Fruit fly (Drosophila melanogaster) whole organism, adult: ENCODE data around the gene KP78a.
A peak's percentile ranks its signal among the peaks of the same experiment; 100 is the strongest.

Source experiments
- CG11617 ChIP-seq: fragments of 200-800 bp; sonication (Bioruptor generic); optimal IDR thresholded peaks from 2 replicates; lab custom pipeline; 2017; ENCODE audit warnings: mild to moderate bottlenecking, missing biosample characterization, missing genetic modification reagents, missing genetic modification characterization
- CG12768 ChIP-seq: fragments of 200-800 bp; sonication (Bioruptor generic); optimal IDR thresholded peaks from 2 replicates; lab custom pipeline; 2017; ENCODE audit warnings: missing biosample characterization, missing genetic modification characterization, mild to moderate bottlenecking, moderate library complexity, missing genetic modification reagents
- CG14711 ChIP-seq: fragments of 200-800 bp; sonication (Bioruptor generic); optimal IDR thresholded peaks from 2 replicates; lab custom pipeline; 2018; ENCODE audit warnings: missing biosample characterization, mild to moderate bottlenecking, missing genetic modification characterization, moderate library complexity
- CG1620 ChIP-seq: fragments of 200-800 bp; sonication (Bioruptor generic); optimal IDR thresholded peaks from 2 replicates; lab custom pipeline; 2016; ENCODE audit warnings: missing biosample characterization, missing genetic modification characterization
- CG33017 ChIP-seq: fragments of 200-800 bp; sonication (Bioruptor generic); optimal IDR thresholded peaks from 2 replicates; lab custom pipeline; 2018; ENCODE audit warnings: missing biosample characterization, mild to moderate bottlenecking, missing genetic modification characterization, moderate library complexity
- CG5204 ChIP-seq: fragments of 200-800 bp; sonication (Bioruptor generic); optimal IDR thresholded peaks from 2 replicates; lab custom pipeline; 2016; ENCODE audit warnings: missing biosample characterization, missing genetic modification characterization
- CG7045 ChIP-seq: fragments of 200-800 bp; sonication (Bioruptor generic); optimal IDR thresholded peaks from 2 replicates; lab custom pipeline; 2017; ENCODE audit warnings: missing biosample characterization, mild to moderate bottlenecking, missing genetic modification characterization
- CG7101 ChIP-seq: fragments of 200-800 bp; sonication (Bioruptor generic); optimal IDR thresholded peaks from 2 replicates; lab custom pipeline; 2018; ENCODE audit warnings: missing biosample characterization, mild to moderate bottlenecking, missing genetic modification characterization, moderate library complexity
- Clk ChIP-seq: fragments of 200-800 bp; sonication (Bioruptor generic); optimal IDR thresholded peaks from 2 replicates; lab custom pipeline; 2017; ENCODE audit warnings: missing biosample characterization, missing genetic modification characterization
- Crg-1 ChIP-seq: fragments of 200-800 bp; sonication (Bioruptor generic); optimal IDR thresholded peaks from 2 replicates; lab custom pipeline; 2016; ENCODE audit warnings: missing biosample characterization, missing genetic modification characterization
- Hr96 ChIP-seq: fragments of 200-800 bp; sonication (Bioruptor generic); optimal IDR thresholded peaks from 2 replicates; lab custom pipeline; 2016; ENCODE audit warnings: missing biosample characterization, missing genetic modification characterization
- Mnt ChIP-seq: fragments of 200-800 bp; sonication (Bioruptor generic); optimal IDR thresholded peaks from 2 replicates; lab custom pipeline; 2016; ENCODE audit warnings: missing biosample characterization, mild to moderate bottlenecking, missing genetic modification characterization
- bab1 ChIP-seq: fragments of 200-800 bp; sonication (Bioruptor generic); optimal IDR thresholded peaks from 3 replicates; lab custom pipeline; 2019; ENCODE audit warnings: missing biosample characterization, mild to moderate bottlenecking, missing genetic modification characterization, moderate library complexity
- cic ChIP-seq: fragments of 200-800 bp; sonication (Bioruptor generic); optimal IDR thresholded peaks from 2 replicates; lab custom pipeline; 2017; ENCODE audit warnings: missing biosample characterization, mild to moderate bottlenecking, missing genetic modification characterization, moderate library complexity
- cnc ChIP-seq, 2 experiments: fragments of >200 bp; optimal IDR thresholded peaks; 2 replicates each; lab custom pipeline; 2017
- kay ChIP-seq: fragments of 200-800 bp; sonication (Bioruptor generic); peaks from one replicate; lab custom pipeline; 2016; ENCODE audit warnings: missing biosample characterization, missing genetic modification characterization, borderline replicate concordance
- ovo ChIP-seq: fragments of 200-800 bp; sonication (Bioruptor generic); optimal IDR thresholded peaks from 2 replicates; lab custom pipeline; 2016; ENCODE audit warnings: missing biosample characterization, missing genetic modification characterization
- pad ChIP-seq: fragments of 200-800 bp; sonication (Bioruptor generic); optimal IDR thresholded peaks from 3 replicates; lab custom pipeline; 2017; ENCODE audit warnings: missing biosample characterization, missing genetic modification characterization, mild to moderate bottlenecking, moderate library complexity, missing genetic modification reagents
- tj ChIP-seq: fragments of 200-800 bp; sonication (Bioruptor generic); optimal IDR thresholded peaks from 3 replicates; lab custom pipeline; 2017; ENCODE audit warnings: missing biosample characterization, mild to moderate bottlenecking, missing genetic modification characterization, moderate library complexity
- toe ChIP-seq: fragments of 200-800 bp; sonication (Bioruptor generic); optimal IDR thresholded peaks from 2 replicates; lab custom pipeline; 2016; ENCODE audit warnings: missing biosample characterization, missing genetic modification characterization

Gene KP78a

DNA sequence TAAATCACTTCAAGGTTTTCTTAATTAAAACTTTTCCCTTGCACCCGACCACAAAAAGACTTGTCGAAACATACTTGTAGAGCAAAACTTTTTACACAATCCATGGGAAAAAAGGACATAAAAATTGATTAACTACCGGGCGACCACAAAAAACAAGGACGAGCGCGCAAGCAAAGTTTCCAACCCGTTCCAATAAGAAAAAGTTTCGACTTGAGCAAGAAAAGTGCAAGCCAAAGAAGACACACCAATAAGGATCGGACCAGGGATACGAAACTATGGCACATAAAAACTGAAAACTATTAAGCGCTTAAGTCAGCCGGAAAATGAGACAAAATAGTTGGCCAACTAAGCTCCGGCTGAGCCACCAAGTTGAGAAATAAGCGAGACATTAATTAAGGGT, 9.0 kb downstream of the KP78a start:
- TF ChIP-seq kay (GFP tag; lab: Kevin White, UChicago) = no peak
- TF ChIP-seq Hr96 (GFP tag; lab: Kevin White, UChicago) = no peak
- TF ChIP-seq Crg-1 (GFP tag; lab: Kevin White, UChicago) = no peak
- TF ChIP-seq CG7101 = no peak
- no peak for TF ChIP-seq CG14711 (tag; lab: Kevin White, UChicago)
- TF ChIP-seq CG11617 = no peak
- no peak for TF ChIP-seq Mnt (GFP tag; lab: Kevin White, UChicago)
- no peak for TF ChIP-seq CG7045 (GFP tag; lab: Kevin White, UChicago)
- TF ChIP-seq cnc (optimal IDR thresholded peaks at IDR 0.05; lab: Kevin White, UChicago) = no peak
- TF ChIP-seq CG12768 (GFP tag; lab: Kevin White, UChicago) = no peak
- no peak for TF ChIP-seq Clk (GFP tag; lab: Kevin White, UChicago)
- TF ChIP-seq CG5204 (GFP tag; lab: Kevin White, UChicago) = no peak
- TF ChIP-seq bab1 = no peak

DNA sequence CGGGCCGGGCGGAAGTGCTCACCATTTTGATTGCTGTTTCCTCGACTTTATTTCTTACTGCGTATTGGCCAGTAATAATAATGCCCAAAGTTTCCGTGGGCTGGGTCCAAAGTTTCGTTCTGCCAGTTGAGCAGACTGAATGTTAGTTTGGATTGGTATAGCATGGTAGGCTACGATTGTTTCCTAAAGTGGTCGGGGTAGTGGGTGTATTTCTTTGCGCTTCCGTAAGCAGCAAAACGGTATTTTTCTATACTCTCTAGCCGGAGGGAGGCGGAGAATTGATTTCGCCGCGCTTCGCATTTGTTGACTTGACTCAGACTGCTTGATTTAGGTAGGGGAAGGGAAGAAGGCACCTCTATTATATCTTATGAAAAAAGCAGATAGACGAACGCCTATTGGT, 9.5 kb downstream of the KP78a start:
- no peak for TF ChIP-seq tj (GFP tag; lab: Kevin White, UChicago)
- no peak for TF ChIP-seq pad
- no peak for TF ChIP-seq cnc (optimal IDR thresholded peaks at IDR 0.05; lab: Kevin White, UChicago)
- no peak for TF ChIP-seq CG11617
- TF ChIP-seq CG1620 = no peak

DNA sequence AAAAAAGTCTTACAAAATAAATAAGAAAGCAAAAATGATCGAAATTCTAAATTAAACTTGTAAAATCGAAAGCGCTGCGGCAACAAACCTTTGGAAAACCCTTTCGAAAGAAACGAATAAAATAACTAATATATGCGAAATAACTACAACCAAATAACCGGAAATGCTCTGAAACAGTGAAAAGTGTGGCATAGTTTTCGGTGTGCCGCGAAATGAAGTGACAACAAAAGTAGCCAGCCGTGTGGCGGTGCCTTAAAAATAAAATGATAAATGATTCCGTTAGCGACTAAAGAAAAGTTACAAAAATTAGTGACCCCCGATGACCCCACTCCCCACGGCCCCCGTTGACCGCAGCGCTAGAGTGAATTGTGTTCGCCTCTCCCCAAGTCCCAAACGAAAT, 14.6 kb downstream of the KP78a start:
- TF ChIP-seq CG7045 (GFP tag; lab: Kevin White, UChicago) = no peak
- no peak for TF ChIP-seq CG12768 (GFP tag; lab: Kevin White, UChicago)
- no peak for TF ChIP-seq Crg-1 (GFP tag; lab: Kevin White, UChicago)
- no peak for TF ChIP-seq CG7101
- TF ChIP-seq CG33017 (tag; lab: Kevin White, UChicago) = no peak
- TF ChIP-seq Clk (GFP tag; lab: Kevin White, UChicago) = no peak
- no peak for TF ChIP-seq CG5204 (GFP tag; lab: Kevin White, UChicago)
- no peak for TF ChIP-seq bab1
- TF ChIP-seq CG14711 (tag; lab: Kevin White, UChicago) = no peak
- TF ChIP-seq Hr96 (GFP tag; lab: Kevin White, UChicago) = no peak
- no peak for TF ChIP-seq CG11617
- no peak for TF ChIP-seq Mnt (GFP tag; lab: Kevin White, UChicago)
- TF ChIP-seq CG1620 = no peak
- no peak for TF ChIP-seq cic
- TF ChIP-seq pad = no peak
- no peak for TF ChIP-seq toe (GFP tag; lab: Kevin White, UChicago)

- TF ChIP-seq kay (GFP tag; lab: Kevin White, UChicago) (peak; percentile 27), CG7045 (GFP tag; lab: Kevin White, UChicago) (no peak), tj (GFP tag; lab: Kevin White, UChicago) (no peak), pad (peak; percentile 53)
Measured at dm6 chr3R:11337109-11337508, 15.8 kb downstream of the KP78a start.

dm6 chr3R:11335794-11336193, 17.1 kb downstream of the KP78a start:
- TF ChIP-seq Clk (GFP tag; lab: Kevin White, UChicago) (no peak), pad (peak; percentile 36)

DNA sequence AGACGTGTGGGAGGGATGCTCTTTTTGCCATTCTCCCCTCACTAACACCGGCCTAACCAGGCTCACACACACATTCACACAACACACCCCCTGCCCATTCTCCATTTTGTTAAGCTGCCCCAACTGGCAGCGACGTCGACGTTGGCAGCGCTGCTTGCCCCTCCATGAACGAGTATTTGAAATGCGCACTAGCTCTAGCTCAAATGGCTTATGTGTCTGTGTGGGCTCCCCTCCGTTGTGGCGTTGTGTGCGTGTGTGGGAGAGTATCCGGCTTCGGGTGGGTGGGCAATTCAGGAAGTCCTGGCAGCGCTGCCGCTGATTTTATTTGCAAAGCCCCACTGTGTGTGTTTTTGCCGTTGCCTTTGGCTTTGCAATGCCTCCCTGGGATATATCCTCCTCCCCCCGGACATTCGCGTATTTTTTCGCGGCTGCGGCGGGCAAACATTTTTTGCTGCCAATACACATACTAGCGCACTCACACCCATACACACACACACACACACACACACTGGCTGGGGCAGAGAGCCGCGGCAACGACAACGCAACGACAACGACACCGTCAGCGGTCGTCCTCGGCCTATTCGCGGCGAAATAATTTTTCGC, 18.6 kb downstream of the KP78a start:
- TF ChIP-seq pad (peak; percentile 94), CG11617 (no peak)

DNA sequence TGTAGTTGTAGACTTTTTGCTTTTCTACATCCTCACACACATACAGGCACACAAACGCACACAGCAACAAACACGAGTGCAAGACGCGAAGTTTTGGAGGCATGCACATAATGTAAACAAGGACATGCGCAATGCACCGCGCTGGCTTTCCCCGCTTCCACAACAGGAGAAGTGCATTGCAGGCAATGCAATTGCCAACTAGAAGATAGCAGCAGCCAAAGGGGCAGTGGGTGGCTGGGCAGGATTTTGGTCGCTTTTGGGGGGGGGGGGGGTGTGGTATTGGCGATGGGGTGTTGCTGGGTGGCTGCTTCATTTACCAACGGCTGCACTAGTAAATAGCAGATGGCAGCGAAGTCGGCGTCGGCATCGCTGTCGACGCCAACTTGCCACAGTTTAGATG, 22.2 kb downstream of the KP78a start:
- TF ChIP-seq CG11617 (no peak), pad (peak; percentile 91)

dm6 chr3R:11328180-11328579, 24.8 kb downstream of the KP78a start, which contains the start of gene pros:
pros (plus strand) TSS chr3R:11328480.
- TF ChIP-seq pad (no peak), Crg-1 (GFP tag; lab: Kevin White, UChicago) (no peak), cic (no peak), toe (GFP tag; lab: Kevin White, UChicago) (no peak), CG7101 (no peak)

dm6 chr3R:11316667-11317066, 36.3 kb downstream of the KP78a start:
- no peak for TF ChIP-seq ovo (GFP tag; lab: Kevin White, UChicago)
- no peak for TF ChIP-seq Crg-1 (GFP tag; lab: Kevin White, UChicago)
- TF ChIP-seq CG12768 (GFP tag; lab: Kevin White, UChicago) = no peak
